Fruit fly (Drosophila melanogaster) whole organism, wandering third instar larva: ENCODE data around the gene Rab14.

ENCODE experiments used
- Dfd ChIP-seq: fragments of >200 bp; optimal IDR thresholded peaks from 2 replicates; lab custom pipeline; 2017; ENCODE audit warnings: missing biosample characterization, missing genetic modification characterization
- Hr78 ChIP-seq: fragments of >200 bp; optimal IDR thresholded peaks from 2 replicates; lab custom pipeline; 2017; ENCODE audit warnings: missing biosample characterization, missing genetic modification characterization
- Hr83 ChIP-seq: fragments of 200-300 bp; sonication (Bioruptor generic); optimal IDR thresholded peaks from 2 replicates; lab custom pipeline; 2016; ENCODE audit warnings: missing biosample characterization, mild to moderate bottlenecking, missing genetic modification characterization, moderate library complexity; ENCODE audit not compliant: poor library complexity, severe bottlenecking
- Myc ChIP-seq: fragments of >200 bp; optimal IDR thresholded peaks from 2 replicates; lab custom pipeline; 2017
- N ChIP-seq: fragments of >200 bp; optimal IDR thresholded peaks from 2 replicates; lab custom pipeline; 2018; ENCODE audit warnings: missing biosample characterization, missing external identifiers, missing genetic modification characterization
- OdsH ChIP-seq: fragments of 200-800 bp; sonication (Bioruptor generic); optimal IDR thresholded peaks from 2 replicates; lab custom pipeline; 2016; ENCODE audit warnings: missing biosample characterization, mild to moderate bottlenecking, missing genetic modification characterization
- dl ChIP-seq, 2 experiments: fragments of 175-275, 200-275 bp in 1 of 2; fragments of 200-275 bp in 1 of 2; sonication (Bioruptor generic); optimal IDR thresholded peaks; lab custom pipeline; 2018; ENCODE audit warnings: mild to moderate bottlenecking in 2 of 2, missing biosample characterization in 2 of 2, missing genetic modification characterization in 2 of 2, moderate library complexity in 2 of 2; ENCODE audit not compliant: partially characterized antibody in 2 of 2, insufficient read depth in 1 of 2
- dmrt93B ChIP-seq: fragments of 200-800 bp; sonication (Bioruptor generic); optimal IDR thresholded peaks from 2 replicates; lab custom pipeline; 2018; ENCODE audit warnings: missing biosample characterization, mild to moderate bottlenecking, missing genetic modification characterization
- rgr ChIP-seq: fragments of 200-800 bp; sonication (Bioruptor generic); optimal IDR thresholded peaks from 3 replicates; lab custom pipeline; 2016; ENCODE audit warnings: missing biosample characterization, mild to moderate bottlenecking, missing genetic modification characterization
- woc ChIP-seq: sonication (Bioruptor generic); optimal IDR thresholded peaks from 2 replicates; lab custom pipeline; 2016; ENCODE audit warnings: missing biosample characterization, mild to moderate bottlenecking, missing genetic modification characterization

DNA sequence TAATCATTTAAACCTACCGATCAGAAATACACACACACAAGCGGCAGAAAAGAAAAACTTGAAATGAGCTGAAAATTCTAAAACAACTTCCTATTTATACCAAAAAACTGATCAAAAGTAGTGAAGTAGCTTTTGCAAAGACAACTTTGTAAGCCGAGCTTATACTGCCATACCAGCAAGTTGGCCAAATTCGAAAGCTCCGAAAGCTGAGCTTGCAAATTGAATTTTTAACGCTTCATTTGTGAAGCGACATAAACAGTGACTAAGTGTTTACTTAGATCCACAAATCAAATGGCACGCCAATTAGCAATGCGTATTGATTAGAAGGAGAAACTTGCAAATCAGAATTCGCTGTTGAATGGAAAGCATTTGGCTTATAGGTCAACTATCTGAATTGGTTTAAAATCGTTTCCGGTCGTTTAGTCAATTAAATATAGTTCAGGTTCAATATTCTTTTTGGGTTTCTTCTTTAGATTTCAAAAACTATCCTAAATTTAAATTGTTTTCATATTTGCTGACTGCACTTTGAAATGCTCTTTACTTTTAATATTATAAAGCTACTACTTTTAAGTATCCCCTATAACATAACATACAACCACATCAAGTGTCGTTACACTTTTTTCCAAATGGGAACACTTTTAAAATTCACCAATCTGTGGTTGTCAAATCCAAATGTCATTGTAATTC, 3.4 kb upstream of the Rab14 start, which contains the start of gene CG43052:
- TF ChIP-seq N (GFP tag; lab: Kevin White, UChicago) (no peak), Hr78 (GFP tag; lab: Kevin White, UChicago) (no peak), Hr83 (GFP tag; lab: Kevin White, UChicago) (no peak), Myc (lab: Kevin White, UChicago) (no peak), OdsH (GFP tag; lab: Kevin White, UChicago) (no peak), rgr (GFP tag; lab: Kevin White, UChicago) (no peak), dmrt93B (GFP tag; lab: Kevin White, UChicago) (no peak), woc (GFP tag; lab: Kevin White, UChicago) (no peak), dl (GFP tag; optimal IDR thresholded peaks at IDR 0.05; lab: Kevin White, UChicago; ENCODE audit: insufficient read depth in 1 of 2, partially characterized antibody in 2 of 2) (no peak), Dfd (no peak)
